Worm (Caenorhabditis elegans) whole organism, mixed stage, embryonic: ENCODE measurements around the gene gldi-4.

Source experiments
- M03D4.4 ChIP-seq: sonication (generic microtip); optimal IDR thresholded peaks from 2 replicates; lab custom pipeline; 2017; ENCODE audit warnings: mild to moderate bottlenecking, missing genetic modification characterization, missing compliant biosample characterization
- bed-3 ChIP-seq: fragments of 200-800 bp; sonication (Bioruptor generic); optimal IDR thresholded peaks from 3 replicates; lab custom pipeline; 2018; ENCODE audit warnings: mild to moderate bottlenecking, missing genetic modification characterization, moderate library complexity, missing compliant biosample characterization
- blmp-1 ChIP-seq: fragments of 150-350 bp; optimal IDR thresholded peaks from 2 replicates; lab custom pipeline; 2014; ENCODE audit warnings: missing biosample characterization, missing genetic modification characterization
- ceh-39 ChIP-seq: fragments of 150-350 bp; optimal IDR thresholded peaks from 2 replicates; lab custom pipeline; 2014; ENCODE audit warnings: missing biosample characterization, missing genetic modification characterization
- ceh-43 ChIP-seq: fragments of 200-800 bp; sonication (Bioruptor generic); optimal IDR thresholded peaks from 2 replicates; lab custom pipeline; 2018; ENCODE audit warnings: mild to moderate bottlenecking, missing genetic modification characterization, moderate library complexity, missing compliant biosample characterization
- ceh-83 ChIP-seq: fragments of 200-800 bp; sonication (Bioruptor generic); optimal IDR thresholded peaks from 2 replicates; lab custom pipeline; 2018; ENCODE audit warnings: mild to moderate bottlenecking, missing genetic modification characterization, missing compliant biosample characterization
- ces-1 ChIP-seq: fragments of 150-350 bp; optimal IDR thresholded peaks from 2 replicates; lab custom pipeline; 2014; ENCODE audit warnings: missing biosample characterization, missing genetic modification reagents, missing genetic modification characterization
- cnd-1 ChIP-seq: fragments of 200-800 bp; sonication (Bioruptor generic); optimal IDR thresholded peaks from 2 replicates; lab custom pipeline; 2018; ENCODE audit warnings: mild to moderate bottlenecking, missing genetic modification characterization, missing compliant biosample characterization
- drap-1 ChIP-seq: fragments of 200-800 bp; sonication (Bioruptor generic); optimal IDR thresholded peaks from 3 replicates; lab custom pipeline; 2018; ENCODE audit warnings: mild to moderate bottlenecking, missing genetic modification characterization, missing compliant biosample characterization
- elt-1 ChIP-seq: sonication (generic microtip); optimal IDR thresholded peaks from 2 replicates; lab custom pipeline; 2017; ENCODE audit warnings: missing genetic modification characterization, mild to moderate bottlenecking, missing compliant biosample characterization, antibody characterized with exemption, moderate library complexity, borderline replicate concordance; ENCODE audit not compliant: insufficient read depth
- elt-3 ChIP-seq: fragments of 150-350 bp; optimal IDR thresholded peaks from 2 replicates; lab custom pipeline; 2014; ENCODE audit warnings: missing biosample characterization, missing genetic modification characterization
- flh-1 ChIP-seq: fragments of 200-800 bp; sonication (Bioruptor generic); optimal IDR thresholded peaks from 2 replicates; lab custom pipeline; 2018; ENCODE audit warnings: mild to moderate bottlenecking, missing genetic modification characterization, moderate library complexity, missing compliant biosample characterization
- ham-2 ChIP-seq: fragments of 200-800 bp; sonication (Bioruptor generic); optimal IDR thresholded peaks from 2 replicates; lab custom pipeline; 2018; ENCODE audit warnings: mild to moderate bottlenecking, missing genetic modification characterization, missing compliant biosample characterization
- hlh-1 ChIP-seq: fragments of 150-350 bp; optimal IDR thresholded peaks from 2 replicates; lab custom pipeline; 2014; ENCODE audit warnings: missing biosample characterization, missing genetic modification reagents, missing genetic modification characterization
- lin-13 ChIP-seq: fragments of 150-350 bp; optimal IDR thresholded peaks from 2 replicates; lab custom pipeline; 2014; ENCODE audit warnings: missing biosample characterization, missing genetic modification characterization
- lin-32 ChIP-seq: fragments of 200-800 bp; sonication (Bioruptor generic); optimal IDR thresholded peaks from 2 replicates; lab custom pipeline; 2018; ENCODE audit warnings: mild to moderate bottlenecking, missing genetic modification characterization, missing compliant biosample characterization
- lsy-2 ChIP-seq: fragments of 150-350 bp; optimal IDR thresholded peaks from 2 replicates; lab custom pipeline; 2014; ENCODE audit warnings: missing biosample characterization, missing genetic modification characterization
- mls-2 ChIP-seq: sonication (generic microtip); optimal IDR thresholded peaks from 2 replicates; lab custom pipeline; 2016; ENCODE audit warnings: mild to moderate bottlenecking, missing genetic modification characterization, moderate library complexity, missing compliant biosample characterization
- nhr-12 ChIP-seq: fragments of 150-350 bp; optimal IDR thresholded peaks from 2 replicates; lab custom pipeline; 2014; ENCODE audit warnings: missing biosample characterization, missing genetic modification characterization
- nhr-2 ChIP-seq: fragments of 150-350 bp; optimal IDR thresholded peaks from 2 replicates; lab custom pipeline; 2014; ENCODE audit warnings: missing biosample characterization, missing genetic modification characterization
- nhr-237 ChIP-seq: fragments of 150-350 bp; optimal IDR thresholded peaks from 2 replicates; lab custom pipeline; 2014; ENCODE audit warnings: missing biosample characterization, missing genetic modification characterization
- nhr-28 ChIP-seq: fragments of 150-350 bp; optimal IDR thresholded peaks from 2 replicates; lab custom pipeline; 2014; ENCODE audit warnings: missing biosample characterization, missing genetic modification characterization
- nhr-76 ChIP-seq: sonication (generic microtip); optimal IDR thresholded peaks from 2 replicates; lab custom pipeline; 2017; ENCODE audit warnings: missing biosample characterization, missing genetic modification characterization
- pha-4 ChIP-seq: fragments of 150-350 bp; optimal IDR thresholded peaks from 2 replicates; lab custom pipeline; 2018; ENCODE audit warnings: missing biosample characterization, missing genetic modification reagents, missing genetic modification characterization
- sem-2 ChIP-seq: fragments of 200-800 bp; sonication (Bioruptor generic); optimal IDR thresholded peaks from 2 replicates; lab custom pipeline; 2018; ENCODE audit warnings: mild to moderate bottlenecking, missing genetic modification characterization, missing compliant biosample characterization
- snpc-4 ChIP-seq: fragments of 150-350 bp; optimal IDR thresholded peaks from 2 replicates; lab custom pipeline; 2014; ENCODE audit warnings: missing biosample characterization, missing genetic modification characterization
- sptf-1 ChIP-seq: sonication (generic microtip); optimal IDR thresholded peaks from 2 replicates; lab custom pipeline; 2017; ENCODE audit warnings: mild to moderate bottlenecking, missing genetic modification characterization, moderate library complexity, missing compliant biosample characterization
- tbx-8 ChIP-seq: fragments of 200-800 bp; sonication (Bioruptor generic); optimal IDR thresholded peaks from 2 replicates; lab custom pipeline; 2018; ENCODE audit warnings: mild to moderate bottlenecking, missing genetic modification characterization, moderate library complexity, missing compliant biosample characterization
- unc-39 ChIP-seq: fragments of 150-350 bp; optimal IDR thresholded peaks from 2 replicates; lab custom pipeline; 2014; ENCODE audit warnings: missing biosample characterization, missing genetic modification characterization
- unc-62 ChIP-seq: fragments of 150-350 bp; optimal IDR thresholded peaks from 2 replicates; lab custom pipeline; 2014; ENCODE audit warnings: missing biosample characterization, missing genetic modification reagents, missing genetic modification characterization
- zip-8 ChIP-seq: fragments of 150-350 bp; optimal IDR thresholded peaks from 2 replicates; lab custom pipeline; 2014; ENCODE audit warnings: missing biosample characterization, missing genetic modification characterization
- ztf-11 ChIP-seq: fragments of 150-350 bp; optimal IDR thresholded peaks from 2 replicates; lab custom pipeline; 2014; ENCODE audit warnings: missing biosample characterization, missing genetic modification characterization

The gldi-4 gene

DNA sequence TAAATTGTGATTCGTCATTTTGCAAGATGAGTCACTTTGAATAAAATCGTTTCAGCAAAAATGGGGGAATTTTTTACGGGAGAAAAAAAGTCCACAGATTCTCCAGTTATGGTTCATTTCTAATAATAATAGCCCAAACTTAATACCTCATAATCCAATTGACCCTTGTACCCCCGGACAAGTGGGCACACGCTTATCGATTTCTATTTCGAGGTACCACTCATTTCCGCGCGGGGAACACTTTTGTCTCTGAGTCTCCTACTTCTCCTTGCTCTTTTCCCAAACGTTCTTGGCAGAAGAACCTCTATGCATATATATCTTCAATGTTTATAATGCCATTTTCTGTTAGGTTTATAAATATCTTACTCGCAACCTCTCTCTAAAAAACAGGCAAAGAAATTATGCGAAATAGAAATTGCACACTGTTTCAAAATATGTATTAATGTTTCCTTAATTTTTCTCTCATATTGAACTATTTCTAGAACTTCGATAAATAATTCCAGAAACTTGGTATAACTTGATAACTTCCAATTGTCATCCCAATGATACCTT is at the start of gene gldi-4:
TSS of gene gldi-4 (plus strand) at position 502 of the 552 bp plus-strand sequence.
- peak; percentile 14 for TF ChIP-seq mls-2 (tag; lab: Kevin White, UChicago)
- no peak for TF ChIP-seq drap-1 (GFP tag; lab: Kevin White, UChicago)
- TF ChIP-seq nhr-76: no peak
- no peak for TF ChIP-seq nhr-28 (tag; lab: Kevin White, UChicago)
- no peak for TF ChIP-seq sptf-1 (tag; lab: Kevin White, UChicago)
- peak; percentile 92 for TF ChIP-seq nhr-2 (tag; lab: Kevin White, UChicago)
- no peak for TF ChIP-seq unc-62 (GFP tag; lab: Kevin White, UChicago)
- no peak for TF ChIP-seq pha-4
- peak; percentile 83 for TF ChIP-seq ces-1 (GFP tag; lab: Kevin White, UChicago)
- TF ChIP-seq hlh-1: no peak

DNA sequence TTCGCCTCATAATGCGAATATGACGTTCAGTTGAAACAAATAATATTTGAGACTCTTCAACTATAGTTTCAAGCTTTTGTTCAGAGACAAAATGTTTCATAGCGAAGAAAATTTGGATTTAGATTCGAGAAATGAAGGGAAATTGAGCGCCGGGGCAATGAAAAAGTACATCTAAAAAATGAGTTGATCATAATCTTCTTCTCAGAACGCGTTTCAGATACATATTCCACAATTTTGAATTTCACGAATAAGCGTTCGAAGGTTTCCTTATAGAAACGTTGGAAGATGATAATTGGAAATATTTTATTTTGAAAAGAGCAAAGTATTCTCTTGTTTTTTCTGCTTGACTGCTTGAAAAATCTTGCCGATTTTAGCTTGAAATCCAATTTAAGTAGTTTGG is 47.2 kb upstream of the gldi-4 start, which contains the start of gene ZK381.8:
TSS of gene ZK381.8 (minus strand) at position 101 of the 400 bp plus-strand sequence.
- TF ChIP-seq ceh-43 (GFP tag; lab: Kevin White, UChicago) (no peak), ztf-11 (tag; lab: Kevin White, UChicago) (no peak), nhr-2 (tag; lab: Kevin White, UChicago) (no peak), blmp-1 (tag; lab: Kevin White, UChicago) (no peak), snpc-4 (tag; lab: Kevin White, UChicago) (no peak), tbx-8 (GFP tag; lab: Kevin White, UChicago) (no peak), unc-62 (GFP tag; lab: Kevin White, UChicago) (no peak), lin-32 (GFP tag; lab: Kevin White, UChicago) (no peak), ham-2 (no peak), lin-13 (tag; lab: Kevin White, UChicago) (no peak), lsy-2 (no peak)

DNA sequence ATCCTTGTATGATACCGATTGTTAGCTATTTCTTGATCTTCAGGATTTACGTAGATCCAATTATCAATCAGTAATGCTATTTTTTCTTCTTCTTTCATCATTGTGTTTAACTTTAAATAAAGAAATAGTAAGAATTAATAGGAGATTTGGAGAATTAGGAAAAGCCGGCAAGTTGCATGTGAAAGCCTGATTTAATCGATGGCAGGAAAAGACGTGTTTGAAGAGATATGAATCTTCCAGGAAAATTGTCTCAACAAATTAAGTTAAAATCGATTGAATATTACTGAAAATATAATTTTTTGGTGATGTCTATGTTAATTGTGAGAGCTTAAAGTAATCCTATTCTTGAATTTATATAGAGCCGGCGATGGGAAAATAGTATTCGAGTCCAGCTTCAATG is 46.2 kb upstream of the gldi-4 start, which contains the start of gene ZK381.62:
TSS of gene ZK381.62 (minus strand) at position 101 of the 400 bp plus-strand sequence.
- no peak for TF ChIP-seq cnd-1 (tag; lab: Kevin White, UChicago)
- no peak for TF ChIP-seq nhr-237 (tag; lab: Kevin White, UChicago)
- TF ChIP-seq nhr-28 (tag; lab: Kevin White, UChicago): no peak
- no peak for TF ChIP-seq ces-1 (GFP tag; lab: Kevin White, UChicago)
- TF ChIP-seq unc-39 (tag; lab: Kevin White, UChicago): no peak
- no peak for TF ChIP-seq ztf-11 (tag; lab: Kevin White, UChicago)
- no peak for TF ChIP-seq flh-1 (GFP tag; lab: Kevin White, UChicago)
- no peak for TF ChIP-seq zip-8 (tag; lab: Kevin White, UChicago)

DNA sequence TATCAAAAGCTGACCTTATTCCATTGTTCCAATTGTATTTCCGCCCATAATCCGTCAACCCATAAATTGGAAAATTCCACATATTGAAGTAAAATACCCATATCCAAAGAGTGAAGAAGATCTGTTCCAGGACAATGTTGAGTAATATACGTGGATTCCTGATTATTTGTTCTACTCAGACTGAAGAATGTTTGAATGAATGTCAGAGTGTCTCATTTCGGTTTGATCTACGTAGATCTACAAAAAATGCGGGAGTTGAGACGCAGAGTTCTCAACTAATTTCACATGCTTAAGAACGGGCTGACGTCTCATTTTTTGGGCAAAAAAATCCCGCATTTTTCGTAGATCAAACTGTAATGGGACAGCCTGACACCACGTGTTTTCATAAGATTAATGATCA is 45.0 kb upstream of the gldi-4 start, which contains the start of gene nhr-249:
TSS of gene nhr-249 (minus strand) at position 101 of the 400 bp plus-strand sequence.
- TF ChIP-seq lin-32 (GFP tag; lab: Kevin White, UChicago) (no peak), nhr-12 (tag; lab: Kevin White, UChicago) (no peak), bed-3 (GFP tag; lab: Kevin White, UChicago) (no peak), sem-2 (GFP tag; lab: Kevin White, UChicago) (no peak), elt-1 (tag; lab: Kevin White, UChicago) (no peak), nhr-28 (tag; lab: Kevin White, UChicago) (no peak), sptf-1 (tag; lab: Kevin White, UChicago) (no peak), ces-1 (GFP tag; lab: Kevin White, UChicago) (no peak), nhr-76 (no peak), unc-39 (tag; lab: Kevin White, UChicago) (no peak), elt-3 (tag; lab: Kevin White, UChicago) (no peak), M03D4.4 (tag; lab: Kevin White, UChicago) (no peak), blmp-1 (tag; lab: Kevin White, UChicago) (no peak), ceh-39 (tag; lab: Kevin White, UChicago) (no peak), nhr-2 (tag; lab: Kevin White, UChicago) (no peak), drap-1 (GFP tag; lab: Kevin White, UChicago) (no peak), hlh-1 (no peak), zip-8 (tag; lab: Kevin White, UChicago) (no peak), mls-2 (tag; lab: Kevin White, UChicago) (no peak), ceh-83 (GFP tag; lab: Kevin White, UChicago) (no peak)
